Fruit fly (Drosophila melanogaster): Measurements from ENCODE around the gene CG43725.

Gene CG43725

DNA sequence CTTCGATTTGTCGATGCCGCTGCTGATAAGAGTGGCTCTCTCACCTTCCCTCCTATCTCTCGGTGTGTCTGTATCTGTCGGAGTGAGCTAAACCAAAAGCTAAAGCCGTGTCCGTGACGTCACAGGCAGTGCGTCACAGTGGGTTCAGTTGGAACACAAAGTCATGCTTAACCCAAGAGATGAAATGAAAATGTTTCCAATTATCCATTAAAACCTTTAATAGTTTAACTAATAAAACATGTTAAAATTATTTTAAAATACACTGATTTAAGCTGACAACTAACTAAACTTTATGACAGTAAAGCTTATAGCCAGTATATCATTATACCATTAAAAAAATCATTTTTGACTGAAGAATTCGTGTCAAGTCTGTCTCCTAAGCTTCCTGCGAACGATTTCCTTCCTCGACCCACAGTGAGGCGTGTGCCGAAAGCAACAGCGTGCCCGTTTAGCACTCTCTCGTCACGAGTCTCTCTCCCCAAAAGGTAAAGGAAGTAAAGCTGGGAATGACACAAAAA is 37.8 kb downstream of the CG43725 start, which contains the start of gene Idua (continued):
- TF ChIP-seq CG13123 (GFP tag; optimal IDR thresholded peaks at IDR 0.05) (no peak), Dbx (GFP tag; IDR thresholded peaks at IDR 0.05) (peak; percentile 37; the same call in 1 of the 3 replicates), CG7357 (GFP tag; IDR thresholded peaks at IDR 0.05) (peak; percentile 60; the same call in 1 of the 3 replicates), CG3407 (GFP tag; optimal IDR thresholded peaks at IDR 0.05) (peak; percentile 35), phol (tag; optimal IDR thresholded peaks at IDR 0.05) (peak; percentile 72), mirr (GFP tag; optimal IDR thresholded peaks at IDR 0.05) (no peak), CG32772 (GFP tag; IDR thresholded peaks at IDR 0.05) (0 out of 2 replicates have a peak, but pooled peaks have one; percentile 31), btn (GFP tag; optimal IDR thresholded peaks at IDR 0.05) (no peak), CG2116 (GFP tag; optimal IDR thresholded peaks at IDR 0.05) (peak; percentile 22), ken (GFP tag; IDR thresholded peaks at IDR 0.05) (0 out of 3 replicates have a peak, but pooled peaks have one; percentile 36), sd (tag; optimal IDR thresholded peaks at IDR 0.05) (no peak), CG17912 (GFP tag; optimal IDR thresholded peaks at IDR 0.05) (no peak), Ada2b (GFP tag; IDR thresholded peaks at IDR 0.05) (peak; percentile 53; the same call in 1 of the 2 replicates), klu (GFP tag; IDR thresholded peaks at IDR 0.05) (peak; percentile 44; the same call in 1 of the 2 replicates), bsh (GFP tag; optimal IDR thresholded peaks at IDR 0.05) (peak; percentile 57 to 64), Tbp (GFP tag; optimal IDR thresholded peaks at IDR 0.05) (no peak), CG34224 (GFP tag; IDR thresholded peaks at IDR 0.05; ENCODE audit: partially characterized antibody) (no peak), NfI (GFP tag; optimal IDR thresholded peaks at IDR 0.05) (peak; percentile 69), Awh (GFP tag; IDR thresholded peaks at IDR 0.05) (peak; percentile 37; the same call in 1 of the 2 replicates), gt (GFP tag; IDR thresholded peaks at IDR 0.05) (no peak), CG12299 (tag; optimal IDR thresholded peaks at IDR 0.05) (peak; percentile 68), Dref (GFP tag; IDR thresholded peaks at IDR 0.05) (no peak), Sox100B (GFP tag; optimal IDR thresholded peaks at IDR 0.05) (no peak), CG3838 (GFP tag; optimal IDR thresholded peaks at IDR 0.05) (no peak), tx (GFP tag; optimal IDR thresholded peaks at IDR 0.05) (no peak), sisA (GFP tag; IDR thresholded peaks at IDR 0.05) (peak; percentile 41; the same call in 1 of the 2 replicates), crol (GFP tag; IDR thresholded peaks at IDR 0.05) (no peak), unc-4 (GFP tag; IDR thresholded peaks at IDR 0.05; ENCODE audit: partially characterized antibody) (no peak), sens (GFP tag) (peak; percentile 90), CG1602 (GFP tag; optimal IDR thresholded peaks at IDR 0.05) (peak; percentile 21), yki (optimal IDR thresholded peaks at IDR 0.05) (no peak), Bdp1 (GFP tag; optimal IDR thresholded peaks at IDR 0.05) (no peak), CG4617 (GFP tag; optimal IDR thresholded peaks at IDR 0.05; ENCODE audit: borderline replicate concordance) (no peak), CG13624 (GFP tag; optimal IDR thresholded peaks at IDR 0.05) (no peak), tin (GFP tag; optimal IDR thresholded peaks at IDR 0.05) (peak; percentile 68), slbo (GFP tag; IDR thresholded peaks at IDR 0.05) (peak; percentile 66), CTCF (GFP tag; optimal IDR thresholded peaks at IDR 0.05) (no peak), Blimp-1 (GFP tag; optimal IDR thresholded peaks at IDR 0.05) (no peak), lilli (GFP tag; optimal IDR thresholded peaks at IDR 0.05) (peak; percentile 69), CG2712 (tag; optimal IDR thresholded peaks at IDR 0.05) (no peak), pan (optimal IDR thresholded peaks at IDR 0.05) (no peak), pan (GFP tag; optimal IDR thresholded peaks at IDR 0.05 in 1 of 2, IDR thresholded peaks at IDR 0.05 in 1 of 2) (peak in 1 of 2 experiments; percentile 72), CG6765 (GFP tag; optimal IDR thresholded peaks at IDR 0.05) (peak; percentile 72), CG10979 (tag; optimal IDR thresholded peaks at IDR 0.05) (peak; percentile 73), onecut (GFP tag; IDR thresholded peaks at IDR 0.05) (peak; percentile 59), E2f1 (GFP tag; IDR thresholded peaks at IDR 0.05) (peak; percentile 39; the same call in 1 of the 2 replicates), HLH3B (GFP tag; IDR thresholded peaks at IDR 0.05) (peak; percentile 60), kay (GFP tag; optimal IDR thresholded peaks at IDR 0.05) (peak; percentile 17), Lpt (GFP tag; optimal IDR thresholded peaks at IDR 0.05) (no peak), CG10462 (GFP tag; optimal IDR thresholded peaks at IDR 0.05) (no peak), CG4854 (GFP tag; optimal IDR thresholded peaks at IDR 0.05) (peak; percentile 7), CG9817 (tag; optimal IDR thresholded peaks at IDR 0.05) (peak; percentile 59)
